Worm (Caenorhabditis elegans): ENCODE results near the gene msrp-6.

Gene msrp-6

ce11 chrII:2656606-2657005 lies 37.4 kb downstream of the msrp-6 start, which contains the start of gene sri-47:
Gene sri-47, plus strand, starts transcription at chrII:2656906.
- TF ChIP-seq unc-62 (GFP tag; optimal IDR thresholded peaks at IDR 0.05 in 1 of 2) (peak in 1 of 2 experiments; percentile 85), unc-62 (tag; optimal IDR thresholded peaks at IDR 0.05) (no peak), dve-1 (tag; optimal IDR thresholded peaks at IDR 0.05; ENCODE audit: insufficient read depth) (no peak), daf-19 (GFP tag; conservative IDR thresholded peaks at IDR 0.05) (no peak), nhr-10 (tag; optimal IDR thresholded peaks at IDR 0.05) (no peak), set-16 (GFP tag; IDR thresholded peaks at IDR 0.05) (0 out of 2 replicates have a peak, but pooled peaks have one; percentile 23), madf-9 (GFP tag; conservative IDR thresholded peaks at IDR 0.05) (no peak), D1046.2 (GFP tag; IDR thresholded peaks at IDR 0.05) (0 out of 2 replicates have a peak, but pooled peaks have one; percentile 39), madf-5 (GFP tag; IDR thresholded peaks at IDR 0.05) (no peak), spr-1 (tag; optimal IDR thresholded peaks at IDR 0.05) (no peak), unc-39 (tag; optimal IDR thresholded peaks at IDR 0.05) (no peak), T20F7.1 (GFP tag; optimal IDR thresholded peaks at IDR 0.05) (no peak)

ce11 chrII:2659364-2659763 lies 40.1 kb downstream of the msrp-6 start, which contains the start of gene gcy-21:
Gene gcy-21, plus strand, starts transcription at chrII:2659664.
- no peak for TF ChIP-seq nhr-25 (tag; optimal IDR thresholded peaks at IDR 0.05; ENCODE audit: borderline replicate concordance, insufficient read depth)
- no peak for TF ChIP-seq egl-27 (tag; optimal IDR thresholded peaks at IDR 0.05)
- TF ChIP-seq mdt-29 (GFP tag; IDR thresholded peaks at IDR 0.05), result no peak
- TF ChIP-seq lin-39 (tag; optimal IDR thresholded peaks at IDR 0.05), result no peak
- no peak for TF ChIP-seq dpl-1 (GFP tag; optimal IDR thresholded peaks at IDR 0.05)

- TF ChIP-seq aha-1 (tag), result peak; percentile 26
Measured at ce11 chrII:2665081-2665480, 45.8 kb downstream of the msrp-6 start, which contains the start of gene F22E5.2. Gene F22E5.2, plus strand, starts transcription at chrII:2665381.

ce11 chrII:2665606-2666005 lies 46.4 kb downstream of the msrp-6 start, which contains the start of gene F22E5.22:
Gene F22E5.22, plus strand, starts transcription at chrII:2665906.
- no peak for TF ChIP-seq set-16 (GFP tag; IDR thresholded peaks at IDR 0.05)
- no peak for TF ChIP-seq T20F7.1 (GFP tag; optimal IDR thresholded peaks at IDR 0.05)
- no peak for TF ChIP-seq nhr-41 (GFP tag; IDR thresholded peaks at IDR 0.05)
- no peak for TF ChIP-seq skn-1 (tag; optimal IDR thresholded peaks at IDR 0.05)
- no peak for TF ChIP-seq mxl-2 (GFP tag; conservative IDR thresholded peaks at IDR 0.05)
- TF ChIP-seq nhr-237 (tag; optimal IDR thresholded peaks at IDR 0.05), result no peak
